Fruit fly (Drosophila melanogaster): Measurements from ENCODE around the gene Mhcl.
A peak's percentile ranks its signal among the peaks of the same experiment; 100 is the strongest.

Mhcl gene

dm6 chr3R:16082384-16082783 is 16.2 kb downstream of the Mhcl start:
- TF ChIP-seq cyc (GFP tag; optimal IDR thresholded peaks at IDR 0.05) (no peak), CG11902 (GFP tag; optimal IDR thresholded peaks at IDR 0.05) (no peak), Eip93F (GFP tag; optimal IDR thresholded peaks at IDR 0.05) (no peak), eg (GFP tag; IDR thresholded peaks at IDR 0.05) (peak; percentile 47; the same call in 1 of the 3 replicates), pdm3 (GFP tag; optimal IDR thresholded peaks at IDR 0.05) (no peak), CG7368 (GFP tag; optimal IDR thresholded peaks at IDR 0.05) (no peak), CG9139 (GFP tag; optimal IDR thresholded peaks at IDR 0.05) (no peak), CG8632 (GFP tag; optimal IDR thresholded peaks at IDR 0.05) (no peak), topi (GFP tag; optimal IDR thresholded peaks at IDR 0.05) (no peak), Ets21C (GFP tag; optimal IDR thresholded peaks at IDR 0.05) (no peak), fd59A (GFP tag; optimal IDR thresholded peaks at IDR 0.05) (no peak), acj6 (GFP tag; optimal IDR thresholded peaks at IDR 0.05) (no peak), Lpt (GFP tag; optimal IDR thresholded peaks at IDR 0.05) (no peak), CG32006 (GFP tag; optimal IDR thresholded peaks at IDR 0.05) (peak; percentile 13), CG16779 (tag; optimal IDR thresholded peaks at IDR 0.05) (no peak), ss (GFP tag; optimal IDR thresholded peaks at IDR 0.05) (no peak), Met (GFP tag; optimal IDR thresholded peaks at IDR 0.05) (no peak), OdsH (GFP tag; optimal IDR thresholded peaks at IDR 0.05) (no peak), CG3032 (tag; optimal IDR thresholded peaks at IDR 0.05) (no peak), achi (GFP tag; optimal IDR thresholded peaks at IDR 0.05) (no peak), Smox (GFP tag; optimal IDR thresholded peaks at IDR 0.05) (no peak), Gug (GFP tag; IDR thresholded peaks at IDR 0.05) (no peak), Sox14 (GFP tag; optimal IDR thresholded peaks at IDR 0.05) (no peak), net (GFP tag; optimal IDR thresholded peaks at IDR 0.05) (no peak), Ets96B (tag; optimal IDR thresholded peaks at IDR 0.05) (no peak), vri (GFP tag; optimal IDR thresholded peaks at IDR 0.05) (no peak), CG6854 (GFP tag; optimal IDR thresholded peaks at IDR 0.05) (peak; percentile 22), CG6163 (GFP tag; IDR thresholded peaks at IDR 0.05) (no peak), Sox102F (GFP tag; optimal IDR thresholded peaks at IDR 0.05) (no peak), fkh (GFP tag; optimal IDR thresholded peaks at IDR 0.05) (no peak), CG31627 (GFP tag; optimal IDR thresholded peaks at IDR 0.05) (no peak), Hr38 (GFP tag; optimal IDR thresholded peaks at IDR 0.05) (no peak), Eip75B (GFP tag; optimal IDR thresholded peaks at IDR 0.05) (no peak), svp (GFP tag) (no peak), CG8319 (GFP tag; optimal IDR thresholded peaks at IDR 0.05) (no peak), CG6792 (GFP tag; optimal IDR thresholded peaks at IDR 0.05) (no peak), fd85E (GFP tag; optimal IDR thresholded peaks at IDR 0.05) (no peak), Eip78C (GFP tag) (no peak), dsx (GFP tag; optimal IDR thresholded peaks at IDR 0.05; ENCODE audit: poor library complexity, severe bottlenecking) (no peak), CG15336 (GFP tag; IDR thresholded peaks at IDR 0.05) (0 out of 2 replicates have a peak, but pooled peaks have one; percentile 7), CG6276 (GFP tag; optimal IDR thresholded peaks at IDR 0.05) (peak; percentile 49), salr (GFP tag; optimal IDR thresholded peaks at IDR 0.05) (no peak), Hr4 (GFP tag; optimal IDR thresholded peaks at IDR 0.05) (no peak), CG10631 (GFP tag; optimal IDR thresholded peaks at IDR 0.05) (no peak), esn (GFP tag; optimal IDR thresholded peaks at IDR 0.05) (no peak), Blimp-1 (GFP tag; optimal IDR thresholded peaks at IDR 0.05) (peak; percentile 96), CG1621 (tag; optimal IDR thresholded peaks at IDR 0.05) (no peak), CG3919 (GFP tag; optimal IDR thresholded peaks at IDR 0.05) (no peak), Hr39 (GFP tag; optimal IDR thresholded peaks at IDR 0.05) (no peak), CG6808 (GFP tag; optimal IDR thresholded peaks at IDR 0.05) (no peak), Sox15 (GFP tag; optimal IDR thresholded peaks at IDR 0.05) (no peak), CG8119 (GFP tag; IDR thresholded peaks at IDR 0.05) (peak; percentile 56; the same call in 2 of the 3 replicates), dac (GFP tag; optimal IDR thresholded peaks at IDR 0.05) (peak; percentile 25)
